Worm (Caenorhabditis elegans) whole organism, late embryonic: ENCODE data around the gene K03D3.2.

Experiments
- ama-1 ChIP-seq: fragments of 150-350 bp; optimal IDR thresholded peaks from 2 replicates; lab custom pipeline; 2014
- dve-1 ChIP-seq: sonication (generic microtip); optimal IDR thresholded peaks from 2 replicates; lab custom pipeline; 2017; ENCODE audit warnings: antibody characterized with exemption, mild to moderate bottlenecking, missing genetic modification characterization, missing compliant biosample characterization
- fkh-10 ChIP-seq: fragments of 150-350 bp; optimal IDR thresholded peaks from 2 replicates; lab custom pipeline; 2014; ENCODE audit warnings: missing biosample characterization, missing genetic modification reagents, missing genetic modification characterization
- fkh-6 ChIP-seq: sonication (generic microtip); optimal IDR thresholded peaks from 2 replicates; lab custom pipeline; 2016; ENCODE audit warnings: missing genetic modification characterization, missing compliant biosample characterization
- nhr-11 ChIP-seq: fragments of 150-350 bp; optimal IDR thresholded peaks from 2 replicates; lab custom pipeline; 2014; ENCODE audit warnings: missing biosample characterization, missing genetic modification characterization
- pqm-1 ChIP-seq: sonication (generic microtip); optimal IDR thresholded peaks from 2 replicates; lab custom pipeline; 2016; ENCODE audit warnings: missing genetic modification characterization, missing compliant biosample characterization

- no peak for TF ChIP-seq pqm-1 (tag; lab: Kevin White, UChicago)
- no peak for TF ChIP-seq ama-1 (lab: Kevin White, UChicago)
- TF ChIP-seq nhr-11 (tag; lab: Kevin White, UChicago): no peak
- no peak for TF ChIP-seq dve-1
- TF ChIP-seq fkh-6: no peak
- TF ChIP-seq fkh-10 (GFP tag; lab: Kevin White, UChicago): no peak
Observed at ce11 chrIV:16335037-16335436, 6.6 kb upstream of the K03D3.2 start, which contains the start of gene srz-38.
